Worm (Caenorhabditis elegans) whole organism, L1 larva: ENCODE results near the gene sri-73.

Experiments
- aly-2 ChIP-seq: fragments of 150-350 bp; optimal IDR thresholded peaks from 2 replicates; lab custom pipeline; 2014; ENCODE audit warnings: missing biosample characterization, missing genetic modification characterization
- elt-2 ChIP-seq: sonication (generic microtip); optimal IDR thresholded peaks from 2 replicates; lab custom pipeline; 2016; ENCODE audit warnings: missing genetic modification characterization, mild to moderate bottlenecking, inconsistent platforms, missing compliant biosample characterization, missing genetic modification reagents
- hlh-4 ChIP-seq: sonication (generic microtip); optimal IDR thresholded peaks from 2 replicates; lab custom pipeline; 2016; ENCODE audit warnings: mild to moderate bottlenecking, missing genetic modification characterization, missing compliant biosample characterization
- lin-13 ChIP-seq: fragments of 150-350 bp; optimal IDR thresholded peaks from 2 replicates; lab custom pipeline; 2014; ENCODE audit warnings: missing biosample characterization, missing genetic modification reagents, missing genetic modification characterization
- nhr-77 ChIP-seq: fragments of 150-350 bp; optimal IDR thresholded peaks from 2 replicates; lab custom pipeline; 2014; ENCODE audit warnings: missing biosample characterization, missing genetic modification characterization
- nhr-84 ChIP-seq: sonication (generic microtip); optimal IDR thresholded peaks from 2 replicates; lab custom pipeline; 2017; ENCODE audit warnings: missing biosample characterization, missing genetic modification characterization
- unc-98 ChIP-seq: fragments of 200-800 bp; sonication (Bioruptor generic); IDR thresholded peaks from 2 replicates; pipeline ENCODE4 v1.3.6; 2022; ENCODE audit warnings: missing genetic modification characterization, missing compliant biosample characterization
- zag-1 ChIP-seq: fragments of 150-350 bp; optimal IDR thresholded peaks from 2 replicates; lab custom pipeline; 2014; ENCODE audit warnings: missing biosample characterization, missing genetic modification characterization

DNA sequence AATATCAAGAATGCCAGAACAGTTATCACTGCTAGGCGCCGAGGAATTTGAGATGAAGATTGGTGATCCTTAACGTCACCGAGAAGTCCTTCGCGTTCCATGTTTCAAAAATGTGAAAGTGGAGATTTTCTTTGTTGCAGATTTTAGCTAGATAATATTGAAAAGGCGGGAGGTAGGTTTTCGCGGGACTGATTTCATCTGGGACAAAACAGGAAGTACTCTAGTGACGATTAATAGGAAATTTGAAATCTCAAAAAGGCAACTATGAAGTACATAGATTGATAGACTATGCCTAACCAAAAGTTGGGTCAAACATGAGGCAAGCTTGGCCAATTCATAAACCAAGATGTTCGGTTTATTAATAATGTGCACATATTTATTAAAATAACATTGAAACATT, 12.8 kb downstream of the sri-73 start, which contains the start of gene C14C6.8:
- TF ChIP-seq lin-13 (GFP tag; lab: Kevin White, UChicago) (no peak), nhr-77 (tag; lab: Kevin White, UChicago) (no peak), elt-2 (no peak), zag-1 (tag; lab: Kevin White, UChicago) (no peak), aly-2 (tag; lab: Kevin White, UChicago) (no peak), nhr-84 (tag; lab: Kevin White, UChicago) (no peak), unc-98 (GFP tag; lab: Robert Waterston, UW) (no peak), hlh-4 (tag; lab: Kevin White, UChicago) (no peak)
